Fruit fly (Drosophila melanogaster): ENCODE data around the gene Kap-alpha3.

The Kap-alpha3 gene

dm6 chr3R:9605084-9605483 lies 27.6 kb upstream of the Kap-alpha3 start (continued):
- TF ChIP-seq HLH3B (GFP tag; IDR thresholded peaks at IDR 0.05) (no peak), caup (GFP tag; optimal IDR thresholded peaks at IDR 0.05; ENCODE audit: severe bottlenecking) (no peak), CG6689 (GFP tag; IDR thresholded peaks at IDR 0.05) (peak; percentile 55; the same call in 1 of the 2 replicates), CG12744 (GFP tag; optimal IDR thresholded peaks at IDR 0.05) (no peak), Dfd (GFP tag; optimal IDR thresholded peaks at IDR 0.05) (no peak), psq (GFP tag; optimal IDR thresholded peaks at IDR 0.05) (no peak), unpg (GFP tag; optimal IDR thresholded peaks at IDR 0.05) (peak; percentile 38), odd (GFP tag; optimal IDR thresholded peaks at IDR 0.05) (no peak), pfk (GFP tag; optimal IDR thresholded peaks at IDR 0.05) (no peak), CG1024 (GFP tag; IDR thresholded peaks at IDR 0.05) (no peak), CG11695 (GFP tag; IDR thresholded peaks at IDR 0.05) (no peak), jing (GFP tag; optimal IDR thresholded peaks at IDR 0.05) (no peak), D (optimal IDR thresholded peaks at IDR 0.05) (no peak), D (GFP tag; optimal IDR thresholded peaks at IDR 0.05) (peak; percentile 51), ato (GFP tag; IDR thresholded peaks at IDR 0.05; ENCODE audit: partially characterized antibody) (no peak), toy (GFP tag; IDR thresholded peaks at IDR 0.05) (no peak), CG6765 (GFP tag; optimal IDR thresholded peaks at IDR 0.05) (no peak), Kr (GFP tag; optimal IDR thresholded peaks at IDR 0.05) (no peak), tx (GFP tag; optimal IDR thresholded peaks at IDR 0.05) (no peak), usp (GFP tag; optimal IDR thresholded peaks at IDR 0.05) (no peak), Sox100B (GFP tag; optimal IDR thresholded peaks at IDR 0.05) (no peak), CG30403 (GFP tag; optimal IDR thresholded peaks at IDR 0.05) (no peak), CG13775 (GFP tag; optimal IDR thresholded peaks at IDR 0.05) (peak; percentile 44), CG34224 (GFP tag; IDR thresholded peaks at IDR 0.05; ENCODE audit: partially characterized antibody) (no peak), gro (GFP tag; optimal IDR thresholded peaks at IDR 0.05) (no peak), otp (GFP tag; IDR thresholded peaks at IDR 0.05) (peak; percentile 54; the same call in 1 of the 3 replicates), CG16815 (GFP tag; optimal IDR thresholded peaks at IDR 0.05) (peak; percentile 20), dimm (GFP tag; IDR thresholded peaks at IDR 0.05) (no peak), mam (GFP tag; optimal IDR thresholded peaks at IDR 0.05) (no peak), CG8924 (tag; optimal IDR thresholded peaks at IDR 0.05) (peak; percentile 40), CG13287 (GFP tag; IDR thresholded peaks at IDR 0.05; ENCODE audit: partially characterized antibody) (no peak), oc (tag; optimal IDR thresholded peaks at IDR 0.05) (no peak), Doc2 (GFP tag; IDR thresholded peaks at IDR 0.05) (no peak), CG6791 (GFP tag; IDR thresholded peaks at IDR 0.05; ENCODE audit: partially characterized antibody) (no peak), Rx (GFP tag; IDR thresholded peaks at IDR 0.05) (no peak), CG12391 (tag; optimal IDR thresholded peaks at IDR 0.05) (peak; percentile 38), CG11723 (GFP tag; optimal IDR thresholded peaks at IDR 0.05) (peak; percentile 1), Oaz (GFP tag; IDR thresholded peaks at IDR 0.05) (no peak), sc (optimal IDR thresholded peaks at IDR 0.05) (no peak), sc (GFP tag; optimal IDR thresholded peaks at IDR 0.05) (peak; percentile 26), CG11560 (tag; IDR thresholded peaks at IDR 0.05) (no peak), Trl (optimal IDR thresholded peaks at IDR 0.05) (no peak), Trl (GFP tag; optimal IDR thresholded peaks at IDR 0.05) (peak; percentile 29), NC2α (GFP tag; optimal IDR thresholded peaks at IDR 0.05) (no peak), Lhr (GFP tag; optimal IDR thresholded peaks at IDR 0.05) (no peak), CG17328 (GFP tag; IDR thresholded peaks at IDR 0.05) (peak; percentile 59), Hey (tag; optimal IDR thresholded peaks at IDR 0.05) (no peak), lov (optimal IDR thresholded peaks at IDR 0.05) (no peak), lov (GFP tag; IDR thresholded peaks at IDR 0.05) (peak; percentile 77; the same call in 2 of the 3 replicates), bowl (GFP tag; IDR thresholded peaks at IDR 0.05) (no peak), sisA (GFP tag; IDR thresholded peaks at IDR 0.05) (no peak), Nf-YA (GFP tag; IDR thresholded peaks at IDR 0.05) (no peak), pita (GFP tag; optimal IDR thresholded peaks at IDR 0.05) (no peak)

Data from whole organism, embryonic.